Worm (Caenorhabditis elegans) whole organism, L2 larva: ENCODE data around the gene pifk-1.

Experiments
- C34F6.9 ChIP-seq: fragments of 150-350 bp; optimal IDR thresholded peaks from 2 replicates; lab custom pipeline; 2014; ENCODE audit warnings: missing biosample characterization, missing genetic modification characterization
- F13H6.1 ChIP-seq: sonication (generic microtip); optimal IDR thresholded peaks from 2 replicates; lab custom pipeline; 2016; ENCODE audit warnings: missing genetic modification characterization, missing compliant biosample characterization
- R02D3.7 ChIP-seq: fragments of 150-350 bp; optimal IDR thresholded peaks from 2 replicates; lab custom pipeline; 2014; ENCODE audit warnings: missing biosample characterization, missing genetic modification characterization
- Y55F3AM.14 ChIP-seq: fragments of 200-800 bp; sonication (Bioruptor generic); optimal IDR thresholded peaks from 2 replicates; lab custom pipeline; 2018; ENCODE audit warnings: mild to moderate bottlenecking, missing genetic modification characterization, missing compliant biosample characterization
- ZK546.5 ChIP-seq: sonication (generic microtip); optimal IDR thresholded peaks from 2 replicates; lab custom pipeline; 2017; ENCODE audit warnings: missing biosample characterization, missing genetic modification characterization
- alr-1 ChIP-seq: fragments of 150-350 bp; optimal IDR thresholded peaks from 2 replicates; lab custom pipeline; 2014; ENCODE audit warnings: missing biosample characterization, missing genetic modification characterization
- aly-2 ChIP-seq: fragments of 150-350 bp; optimal IDR thresholded peaks from 2 replicates; lab custom pipeline; 2014; ENCODE audit warnings: missing biosample characterization, missing genetic modification characterization
- ama-1 ChIP-seq: fragments of 150-350 bp; optimal IDR thresholded peaks from 2 replicates; lab custom pipeline; 2018; ENCODE audit warnings: inconsistent platforms
- blmp-1 ChIP-seq: sonication (generic microtip); optimal IDR thresholded peaks from 2 replicates; lab custom pipeline; 2017; ENCODE audit warnings: missing genetic modification characterization, mild to moderate bottlenecking, missing compliant biosample characterization, antibody characterized with exemption, moderate library complexity; ENCODE audit not compliant: insufficient read depth
- ceh-16 ChIP-seq: fragments of 150-350 bp; optimal IDR thresholded peaks from 2 replicates; lab custom pipeline; 2014; ENCODE audit warnings: missing biosample characterization, missing genetic modification characterization
- ceh-82 ChIP-seq: fragments of 150-350 bp; optimal IDR thresholded peaks from 2 replicates; lab custom pipeline; 2014; ENCODE audit warnings: missing biosample characterization, missing genetic modification characterization
- crh-2 ChIP-seq: sonication (generic microtip); optimal IDR thresholded peaks from 2 replicates; lab custom pipeline; 2017; ENCODE audit warnings: missing biosample characterization, missing genetic modification characterization
- dmd-4 ChIP-seq: sonication (generic microtip); optimal IDR thresholded peaks from 2 replicates; lab custom pipeline; 2017; ENCODE audit warnings: missing biosample characterization, missing genetic modification characterization
- egl-27 ChIP-seq: sonication (generic microtip); optimal IDR thresholded peaks from 3 replicates; lab custom pipeline; 2017; ENCODE audit warnings: missing biosample characterization, missing genetic modification reagents, missing genetic modification characterization
- elt-1 ChIP-seq: fragments of 150-350 bp; optimal IDR thresholded peaks from 2 replicates; lab custom pipeline; 2014; ENCODE audit warnings: missing biosample characterization, missing genetic modification characterization
- elt-3 ChIP-seq: sonication (generic microtip); optimal IDR thresholded peaks from 2 replicates; lab custom pipeline; 2017; ENCODE audit warnings: missing biosample characterization, missing genetic modification characterization
- fos-1 ChIP-seq: fragments of 150-350 bp; optimal IDR thresholded peaks from 2 replicates; lab custom pipeline; 2014; ENCODE audit warnings: missing biosample characterization, missing genetic modification characterization
- gmeb-1 ChIP-seq: fragments of 150-350 bp; optimal IDR thresholded peaks from 2 replicates; lab custom pipeline; 2014; ENCODE audit warnings: missing biosample characterization, missing genetic modification characterization
- lin-11 ChIP-seq: fragments of 150-350 bp; sonication (generic microtip); optimal IDR thresholded peaks from 2 replicates; lab custom pipeline; 2014; ENCODE audit warnings: missing biosample characterization, missing genetic modification characterization, inconsistent platforms, mixed read lengths
- lin-13 ChIP-seq: fragments of 150-350 bp; optimal IDR thresholded peaks from 2 replicates; lab custom pipeline; 2014; ENCODE audit warnings: missing biosample characterization, missing genetic modification reagents, missing genetic modification characterization
- lin-39 ChIP-seq: fragments of 150-350 bp; optimal IDR thresholded peaks from 2 replicates; lab custom pipeline; 2014; ENCODE audit warnings: missing biosample characterization, missing genetic modification reagents, missing genetic modification characterization
- lsy-2 ChIP-seq, 2 experiments: fragments of 150-350 bp in 1 of 2; sonication (generic microtip) in 1 of 2; optimal IDR thresholded peaks; 2 replicates each; lab custom pipeline; 2014 to 2017; ENCODE audit warnings: missing biosample characterization in 2 of 2, missing genetic modification characterization in 2 of 2
- mab-5 ChIP-seq: fragments of 150-350 bp; optimal IDR thresholded peaks from 2 replicates; lab custom pipeline; 2014; ENCODE audit warnings: missing biosample characterization, missing genetic modification characterization
- mbf-1 ChIP-seq: sonication (generic microtip); optimal IDR thresholded peaks from 2 replicates; lab custom pipeline; 2017; ENCODE audit warnings: missing biosample characterization, missing genetic modification characterization
- mdl-1 ChIP-seq, 2 experiments: fragments of 150-350 bp in 1 of 2; sonication (generic microtip) in 1 of 2; optimal IDR thresholded peaks; 2 replicates each; lab custom pipeline; 2017; ENCODE audit warnings: missing biosample characterization in 2 of 2, missing genetic modification characterization in 2 of 2
- nhr-10 ChIP-seq: sonication (generic microtip); optimal IDR thresholded peaks from 2 replicates; lab custom pipeline; 2017; ENCODE audit warnings: missing biosample characterization, missing genetic modification characterization
- nhr-11 ChIP-seq: fragments of 150-350 bp; optimal IDR thresholded peaks from 2 replicates; lab custom pipeline; 2014; ENCODE audit warnings: missing biosample characterization, missing genetic modification characterization
- nhr-12 ChIP-seq: fragments of 150-350 bp; optimal IDR thresholded peaks from 2 replicates; lab custom pipeline; 2014; ENCODE audit warnings: missing biosample characterization, missing genetic modification characterization
- nhr-129 ChIP-seq: fragments of 150-350 bp; optimal IDR thresholded peaks from 2 replicates; lab custom pipeline; 2014; ENCODE audit warnings: missing biosample characterization, missing genetic modification characterization
- nhr-21 ChIP-seq: fragments of 150-350 bp; optimal IDR thresholded peaks from 2 replicates; lab custom pipeline; 2014; ENCODE audit warnings: missing biosample characterization, missing genetic modification characterization
- nhr-23 ChIP-seq: fragments of 150-350 bp; optimal IDR thresholded peaks from 2 replicates; lab custom pipeline; 2014; ENCODE audit warnings: missing biosample characterization, missing genetic modification reagents, missing genetic modification characterization
- nhr-237 ChIP-seq: fragments of 150-350 bp; optimal IDR thresholded peaks from 2 replicates; lab custom pipeline; 2014; ENCODE audit warnings: missing biosample characterization, missing genetic modification characterization
- nhr-25 ChIP-seq: fragments of 150-350 bp; sonication (generic microtip); optimal IDR thresholded peaks from 3 replicates; lab custom pipeline; 2014; ENCODE audit warnings: missing biosample characterization, missing genetic modification characterization
- nhr-6 ChIP-seq: fragments of 150-350 bp; optimal IDR thresholded peaks from 2 replicates; lab custom pipeline; 2014; ENCODE audit warnings: missing biosample characterization, missing genetic modification characterization
- nhr-77 ChIP-seq: fragments of 150-350 bp; optimal IDR thresholded peaks from 2 replicates; lab custom pipeline; 2014; ENCODE audit warnings: missing biosample characterization, missing genetic modification characterization
- peb-1 ChIP-seq: fragments of 150-350 bp; optimal IDR thresholded peaks from 2 replicates; lab custom pipeline; 2014; ENCODE audit warnings: missing biosample characterization, missing genetic modification characterization
- sem-4 ChIP-seq: fragments of 150-350 bp; optimal IDR thresholded peaks from 2 replicates; lab custom pipeline; 2014; ENCODE audit warnings: missing biosample characterization, missing genetic modification reagents, missing genetic modification characterization
- skn-1 ChIP-seq: sonication (generic microtip); optimal IDR thresholded peaks from 2 replicates; lab custom pipeline; 2017; ENCODE audit warnings: missing biosample characterization, missing genetic modification characterization
- sma-3 ChIP-seq: sonication (generic microtip); optimal IDR thresholded peaks from 2 replicates; lab custom pipeline; 2016; ENCODE audit warnings: missing genetic modification reagents, missing genetic modification characterization, missing compliant biosample characterization
- sma-9 ChIP-seq, 2 experiments: fragments of 150-350 bp in 1 of 2; sonication (generic microtip) in 1 of 2; optimal IDR thresholded peaks; 2 replicates each; lab custom pipeline; 2014 to 2016; ENCODE audit warnings: missing genetic modification characterization in 2 of 2, mild to moderate bottlenecking in 1 of 2, missing biosample characterization in 1 of 2, missing compliant biosample characterization in 1 of 2, missing genetic modification reagents in 1 of 2, moderate library complexity in 1 of 2
- snpc-4 ChIP-seq: fragments of 150-350 bp; optimal IDR thresholded peaks from 2 replicates; lab custom pipeline; 2014; ENCODE audit warnings: missing biosample characterization, missing genetic modification characterization
- unc-39 ChIP-seq: fragments of 150-350 bp; optimal IDR thresholded peaks from 2 replicates; lab custom pipeline; 2014; ENCODE audit warnings: missing biosample characterization, missing genetic modification characterization
- unc-55 ChIP-seq: fragments of 150-350 bp; sonication (generic microtip); optimal IDR thresholded peaks from 3 replicates; lab custom pipeline; 2014; ENCODE audit warnings: missing biosample characterization, missing genetic modification reagents, missing genetic modification characterization
- unc-62 ChIP-seq: fragments of 150-350 bp; optimal IDR thresholded peaks from 2 replicates; lab custom pipeline; 2014; ENCODE audit warnings: missing biosample characterization, missing genetic modification reagents, missing genetic modification characterization
- zag-1 ChIP-seq: fragments of 150-350 bp; optimal IDR thresholded peaks from 2 replicates; lab custom pipeline; 2014; ENCODE audit warnings: missing biosample characterization, missing genetic modification characterization
- ztf-1 ChIP-seq: fragments of 200-800 bp; sonication (Bioruptor generic); conservative IDR thresholded peaks from 2 replicates; pipeline ENCODE4 v1.3.6; 2022; ENCODE audit warnings: missing genetic modification characterization, missing compliant biosample characterization
- ztf-11 ChIP-seq: sonication (generic microtip); optimal IDR thresholded peaks from 2 replicates; lab custom pipeline; 2017; ENCODE audit warnings: missing biosample characterization, missing genetic modification characterization
- ztf-4 ChIP-seq: fragments of 150-350 bp; optimal IDR thresholded peaks from 2 replicates; lab custom pipeline; 2014; ENCODE audit warnings: missing biosample characterization, missing genetic modification characterization

pifk-1 gene

ce11 chrX:888294-888693 lies 36.0 kb downstream of the pifk-1 start, which contains the start of gene mam-1:
Gene mam-1 (minus strand): TSS chrX:888394.
- TF ChIP-seq elt-1, result no peak
- TF ChIP-seq nhr-10 (tag; lab: Kevin White, UChicago), result no peak
- TF ChIP-seq ztf-4 (tag; lab: Kevin White, UChicago), result no peak
- TF ChIP-seq crh-2 (tag; lab: Kevin White, UChicago), result no peak
- TF ChIP-seq alr-1 (tag; lab: Kevin White, UChicago), result no peak
- no peak for TF ChIP-seq zag-1 (tag; lab: Kevin White, UChicago)
- TF ChIP-seq ztf-11 (tag; lab: Kevin White, UChicago), result no peak
- no peak for TF ChIP-seq C34F6.9 (tag; lab: Kevin White, UChicago)
- TF ChIP-seq R02D3.7, result no peak
- no peak for TF ChIP-seq peb-1 (tag; lab: Kevin White, UChicago)
- no peak for TF ChIP-seq fos-1 (tag; lab: Kevin White, UChicago)
- no peak for TF ChIP-seq ztf-1 (GFP tag; lab: Robert Waterston, UW)
- TF ChIP-seq nhr-11 (tag; lab: Kevin White, UChicago), result no peak
- no peak for TF ChIP-seq lin-13 (GFP tag; lab: Kevin White, UChicago)

- TF ChIP-seq nhr-21 (tag; lab: Kevin White, UChicago) (no peak), lin-11 (tag; lab: Kevin White, UChicago) (peak; percentile 31), ztf-11 (tag; lab: Kevin White, UChicago) (no peak)
Observed at ce11 chrX:880367-880766, 43.9 kb downstream of the pifk-1 start, which contains the start of gene ZC13.2. Gene ZC13.2 (plus strand): TSS chrX:880667.

- TF ChIP-seq nhr-25 (tag; lab: Kevin White, UChicago) (peak; percentile 69), nhr-129 (tag; lab: Kevin White, UChicago) (peak; percentile 94), mab-5 (tag; lab: Kevin White, UChicago) (no peak), gmeb-1 (tag; lab: Kevin White, UChicago) (peak; percentile 35), R02D3.7 (no peak), nhr-77 (tag; lab: Kevin White, UChicago) (no peak), ceh-16 (tag; lab: Kevin White, UChicago) (no peak), snpc-4 (tag; lab: Kevin White, UChicago) (peak; percentile 4), nhr-21 (tag; lab: Kevin White, UChicago) (no peak), ama-1 (no peak), egl-27 (tag; lab: Kevin White, UChicago) (peak; percentile 4), nhr-11 (tag; lab: Kevin White, UChicago) (no peak), skn-1 (tag; lab: Kevin White, UChicago) (no peak), ztf-1 (GFP tag; lab: Robert Waterston, UW) (no peak), ztf-11 (tag; lab: Kevin White, UChicago) (no peak), unc-62 (GFP tag; lab: Kevin White, UChicago) (no peak), mbf-1 (tag; lab: Kevin White, UChicago) (no peak), unc-39 (no peak), dmd-4 (no peak), nhr-237 (tag; lab: Kevin White, UChicago) (no peak), fos-1 (tag; lab: Kevin White, UChicago) (peak; percentile 85), blmp-1 (tag; lab: Kevin White, UChicago) (peak; percentile 92), nhr-12 (no peak), lin-11 (tag; lab: Kevin White, UChicago) (peak; percentile 33), crh-2 (tag; lab: Kevin White, UChicago) (peak; percentile 64), ceh-82 (tag; lab: Kevin White, UChicago) (no peak), zag-1 (tag; lab: Kevin White, UChicago) (peak; percentile 38), mdl-1 (tag; optimal IDR thresholded peaks at IDR 0.05; lab: Kevin White, UChicago) (no peak), nhr-10 (tag; lab: Kevin White, UChicago) (no peak), F13H6.1 (tag; lab: Kevin White, UChicago) (peak; percentile 40), sem-4 (tag; lab: Kevin White, UChicago) (peak; percentile 55), ZK546.5 (no peak), Y55F3AM.14 (GFP tag; lab: Kevin White, UChicago) (no peak), nhr-6 (tag; lab: Kevin White, UChicago) (no peak), ztf-4 (tag; lab: Kevin White, UChicago) (no peak), peb-1 (tag; lab: Kevin White, UChicago) (no peak), nhr-23 (tag; lab: Kevin White, UChicago) (no peak), lsy-2 (tag; optimal IDR thresholded peaks at IDR 0.05; lab: Kevin White, UChicago) (peak; percentile 6 to 67), alr-1 (tag; lab: Kevin White, UChicago) (no peak), C34F6.9 (tag; lab: Kevin White, UChicago) (peak; percentile 87), elt-1 (no peak), lin-39 (no peak), elt-3 (tag; lab: Kevin White, UChicago) (no peak), unc-55 (GFP tag; lab: Kevin White, UChicago) (peak; percentile 80), aly-2 (tag; lab: Kevin White, UChicago) (no peak), sma-9 (GFP tag; optimal IDR thresholded peaks at IDR 0.05; lab: Kevin White, UChicago) (peak; percentile 60), sma-9 (tag; optimal IDR thresholded peaks at IDR 0.05; lab: Kevin White, UChicago) (no peak), sma-3 (GFP tag; lab: Kevin White, UChicago) (peak; percentile 55)
Observed at ce11 chrX:876935-877334, 47.4 kb downstream of the pifk-1 start, which contains the start of gene ZC13.1. Gene ZC13.1 (plus strand): TSS chrX:877239.
